Worm (Caenorhabditis elegans) whole organism, young adult: ENCODE results near the gene K12G11.6.

Source experiments
- B0019.2 ChIP-seq: fragments of 200-800 bp; sonication (Bioruptor generic); conservative IDR thresholded peaks from 2 replicates; pipeline ENCODE4 v1.3.6; 2022; ENCODE audit warnings: missing genetic modification reagents, missing genetic modification characterization, missing compliant biosample characterization
- B0336.3 ChIP-seq: fragments of 200-800 bp; sonication (Bioruptor generic); IDR thresholded peaks from 2 replicates; pipeline ENCODE4 v1.3.6; 2022; ENCODE audit warnings: missing genetic modification characterization, missing compliant biosample characterization
- C17E4.6 ChIP-seq: fragments of 200-800 bp; sonication (Bioruptor generic); IDR thresholded peaks from 2 replicates; pipeline ENCODE4 v1.3.6; 2022; ENCODE audit warnings: missing genetic modification reagents, missing genetic modification characterization, missing compliant biosample characterization
- F23B12.7 ChIP-seq: sonication (generic microtip); optimal IDR thresholded peaks from 2 replicates; lab custom pipeline; 2017; ENCODE audit warnings: missing genetic modification characterization, mild to moderate bottlenecking, missing compliant biosample characterization, antibody characterized with exemption, moderate library complexity; ENCODE audit not compliant: insufficient read depth
- F33H1.4 ChIP-seq: fragments of 200-800 bp; sonication (Bioruptor generic); IDR thresholded peaks from 2 replicates; pipeline ENCODE4 v1.3.6; 2022; ENCODE audit warnings: missing genetic modification reagents, missing genetic modification characterization, missing compliant biosample characterization
- T07F8.4 ChIP-seq: sonication (generic microtip); optimal IDR thresholded peaks from 2 replicates; lab custom pipeline; 2016; ENCODE audit warnings: mild to moderate bottlenecking, missing genetic modification characterization, moderate library complexity, missing compliant biosample characterization
- Y53G8AR.9 ChIP-seq: fragments of 200-800 bp; sonication (Bioruptor generic); conservative IDR thresholded peaks from 2 replicates; pipeline ENCODE4 v1.3.6; 2022; ENCODE audit warnings: missing genetic modification reagents, missing genetic modification characterization, missing compliant biosample characterization
- Y67H2A.10 ChIP-seq: fragments of 200-800 bp; sonication (Bioruptor generic); conservative IDR thresholded peaks from 2 replicates; pipeline ENCODE4 v1.3.6; 2022; ENCODE audit warnings: missing genetic modification reagents, missing genetic modification characterization, missing compliant biosample characterization
- Y79H2A.3 ChIP-seq: fragments of 200-800 bp; sonication (Bioruptor generic); conservative IDR thresholded peaks from 2 replicates; pipeline ENCODE4 v1.3.6; 2022; ENCODE audit warnings: missing genetic modification reagents, missing genetic modification characterization, missing compliant biosample characterization
- attf-5 ChIP-seq: fragments of 200-800 bp; sonication (Bioruptor generic); optimal IDR thresholded peaks from 2 replicates; lab custom pipeline; 2018; ENCODE audit warnings: mild to moderate bottlenecking, missing genetic modification characterization, missing compliant biosample characterization
- ccch-3 ChIP-seq: fragments of 200-800 bp; sonication (Bioruptor generic); optimal IDR thresholded peaks from 2 replicates; lab custom pipeline; 2018; ENCODE audit warnings: mild to moderate bottlenecking, missing genetic modification characterization, missing compliant biosample characterization
- cebp-1 ChIP-seq, 2 experiments: fragments of 200-800 bp in 1 of 2; sonication (Bioruptor generic) in 1 of 2; sonication (generic microtip) in 1 of 2; IDR thresholded peaks in 1 of 2; optimal IDR thresholded peaks in 1 of 2; 2 replicates each; pipeline versions ENCODE4 v1.3.6 to Lab custom; 2017 to 2022; ENCODE audit warnings: missing compliant biosample characterization in 2 of 2, missing genetic modification characterization in 2 of 2, mild to moderate bottlenecking in 1 of 2, missing genetic modification reagents in 1 of 2, moderate library complexity in 1 of 2
- ceh-58 ChIP-seq: fragments of 200-800 bp; sonication (Bioruptor generic); IDR thresholded peaks from 2 replicates; pipeline ENCODE4 v1.3.6; 2022; ENCODE audit warnings: missing genetic modification characterization, missing compliant biosample characterization
- dpl-1 ChIP-seq: fragments of 150-350 bp; optimal IDR thresholded peaks from 2 replicates; lab custom pipeline; 2014; ENCODE audit warnings: missing biosample characterization, missing genetic modification reagents, missing genetic modification characterization
- efl-1 ChIP-seq: fragments of 150-350 bp; optimal IDR thresholded peaks from 2 replicates; lab custom pipeline; 2014; ENCODE audit warnings: missing biosample characterization, missing genetic modification reagents, missing genetic modification characterization
- ets-4 ChIP-seq: fragments of 200-800 bp; sonication (Bioruptor generic); optimal IDR thresholded peaks from 2 replicates; lab custom pipeline; 2018; ENCODE audit warnings: mild to moderate bottlenecking, missing genetic modification characterization, missing compliant biosample characterization
- hlh-12 ChIP-seq: sonication (generic microtip); optimal IDR thresholded peaks from 2 replicates; lab custom pipeline; 2016; ENCODE audit warnings: missing genetic modification characterization, missing compliant biosample characterization
- hmg-1.2 ChIP-seq: fragments of 200-800 bp; sonication (Bioruptor generic); IDR thresholded peaks from 2 replicates; pipeline ENCODE4 v1.3.6; 2022; ENCODE audit warnings: missing genetic modification reagents, missing genetic modification characterization, missing compliant biosample characterization
- hmg-20 ChIP-seq: fragments of 200-800 bp; sonication (Bioruptor generic); IDR thresholded peaks from 2 replicates; pipeline ENCODE4 v1.3.6; 2022; ENCODE audit warnings: missing genetic modification reagents, missing genetic modification characterization, missing compliant biosample characterization
- hsf-1 ChIP-seq: fragments of 200-800 bp; sonication (Bioruptor generic); IDR thresholded peaks from 2 replicates; pipeline ENCODE4 v1.3.6; 2022; ENCODE audit warnings: missing genetic modification reagents, missing genetic modification characterization, missing compliant biosample characterization
- lag-1 ChIP-seq: fragments of 200-800 bp; sonication (Bioruptor generic); IDR thresholded peaks from 2 replicates; pipeline ENCODE4 v1.3.6; 2022; ENCODE audit warnings: missing genetic modification reagents, missing genetic modification characterization, missing compliant biosample characterization
- lin-35 ChIP-seq, 3 experiments: fragments of 150-350 bp in 2 of 3; sonication (generic microtip) in 1 of 3; optimal IDR thresholded peaks; 2 replicates each; lab custom pipeline; 2014 to 2018; ENCODE audit warnings: missing biosample characterization in 3 of 3, missing genetic modification characterization in 3 of 3, missing genetic modification reagents in 3 of 3
- lin-54 ChIP-seq: fragments of 200-800 bp; sonication (Bioruptor generic); optimal IDR thresholded peaks from 2 replicates; lab custom pipeline; 2018; ENCODE audit warnings: mild to moderate bottlenecking, missing genetic modification characterization, missing compliant biosample characterization
- lir-1 ChIP-seq: fragments of 200-800 bp; sonication (Bioruptor generic); conservative IDR thresholded peaks from 2 replicates; pipeline ENCODE4 v1.3.6; 2022; ENCODE audit warnings: missing genetic modification reagents, missing genetic modification characterization, missing compliant biosample characterization
- madf-3 ChIP-seq: fragments of 200-800 bp; sonication (Bioruptor generic); IDR thresholded peaks from 2 replicates; pipeline ENCODE4 v1.3.6; 2022; ENCODE audit warnings: missing genetic modification reagents, missing genetic modification characterization, missing compliant biosample characterization
- madf-6 ChIP-seq: fragments of 200-800 bp; sonication (Bioruptor generic); IDR thresholded peaks from 2 replicates; pipeline ENCODE4 v1.3.6; 2022; ENCODE audit warnings: missing genetic modification reagents, missing genetic modification characterization, missing compliant biosample characterization
- madf-8 ChIP-seq: fragments of 200-800 bp; sonication (Bioruptor generic); conservative IDR thresholded peaks from 2 replicates; pipeline ENCODE4 v1.3.6; 2022; ENCODE audit warnings: missing genetic modification reagents, missing genetic modification characterization, missing compliant biosample characterization
- nfya-2 ChIP-seq: fragments of 200-800 bp; sonication (Bioruptor generic); IDR thresholded peaks from 2 replicates; pipeline ENCODE4 v1.3.6; 2022; ENCODE audit warnings: missing genetic modification reagents, missing genetic modification characterization, missing compliant biosample characterization
- nhr-27 ChIP-seq: fragments of 200-800 bp; sonication (Bioruptor generic); optimal IDR thresholded peaks from 2 replicates; lab custom pipeline; 2018; ENCODE audit warnings: mild to moderate bottlenecking, missing genetic modification characterization, moderate library complexity, missing compliant biosample characterization
- nhr-80 ChIP-seq: sonication (generic microtip); optimal IDR thresholded peaks from 2 replicates; lab custom pipeline; 2016; ENCODE audit warnings: missing genetic modification characterization, missing compliant biosample characterization
- rcor-1 ChIP-seq: fragments of 200-800 bp; sonication (Bioruptor generic); IDR thresholded peaks from 2 replicates; pipeline ENCODE4 v1.3.6; 2022; ENCODE audit warnings: missing genetic modification reagents, missing genetic modification characterization, missing compliant biosample characterization
- snpc-3.4 ChIP-seq: sonication (generic microtip); optimal IDR thresholded peaks from 2 replicates; lab custom pipeline; 2017; ENCODE audit warnings: missing genetic modification characterization, mild to moderate bottlenecking, missing compliant biosample characterization, antibody characterized with exemption, moderate library complexity, missing genotype, missing genetic modification reagents
- somi-1 ChIP-seq: fragments of 200-800 bp; sonication (Bioruptor generic); optimal IDR thresholded peaks from 2 replicates; lab custom pipeline; 2018; ENCODE audit warnings: mild to moderate bottlenecking, missing genetic modification characterization, missing compliant biosample characterization
- tlf-1 ChIP-seq: fragments of 200-800 bp; sonication (Bioruptor generic); optimal IDR thresholded peaks from 2 replicates; lab custom pipeline; 2018; ENCODE audit warnings: mild to moderate bottlenecking, missing genetic modification characterization, missing compliant biosample characterization
- unc-130 ChIP-seq: sonication (generic microtip); optimal IDR thresholded peaks from 2 replicates; lab custom pipeline; 2016; ENCODE audit warnings: missing genetic modification reagents, missing genetic modification characterization, missing compliant biosample characterization
- xnd-1 ChIP-seq: sonication (generic microtip); optimal IDR thresholded peaks from 2 replicates; lab custom pipeline; 2016; ENCODE audit warnings: missing genotype, missing genetic modification reagents, missing genetic modification characterization, missing compliant biosample characterization
- zim-3 ChIP-seq: sonication (generic microtip); optimal IDR thresholded peaks from 2 replicates; lab custom pipeline; 2017; ENCODE audit warnings: mild to moderate bottlenecking, missing genetic modification characterization, moderate library complexity, missing compliant biosample characterization
- ztf-28 ChIP-seq: fragments of 200-800 bp; sonication (Bioruptor generic); IDR thresholded peaks from 2 replicates; pipeline ENCODE4 v1.3.6; 2022; ENCODE audit warnings: missing genetic modification reagents, missing genetic modification characterization, missing compliant biosample characterization

K12G11.6 gene

DNA sequence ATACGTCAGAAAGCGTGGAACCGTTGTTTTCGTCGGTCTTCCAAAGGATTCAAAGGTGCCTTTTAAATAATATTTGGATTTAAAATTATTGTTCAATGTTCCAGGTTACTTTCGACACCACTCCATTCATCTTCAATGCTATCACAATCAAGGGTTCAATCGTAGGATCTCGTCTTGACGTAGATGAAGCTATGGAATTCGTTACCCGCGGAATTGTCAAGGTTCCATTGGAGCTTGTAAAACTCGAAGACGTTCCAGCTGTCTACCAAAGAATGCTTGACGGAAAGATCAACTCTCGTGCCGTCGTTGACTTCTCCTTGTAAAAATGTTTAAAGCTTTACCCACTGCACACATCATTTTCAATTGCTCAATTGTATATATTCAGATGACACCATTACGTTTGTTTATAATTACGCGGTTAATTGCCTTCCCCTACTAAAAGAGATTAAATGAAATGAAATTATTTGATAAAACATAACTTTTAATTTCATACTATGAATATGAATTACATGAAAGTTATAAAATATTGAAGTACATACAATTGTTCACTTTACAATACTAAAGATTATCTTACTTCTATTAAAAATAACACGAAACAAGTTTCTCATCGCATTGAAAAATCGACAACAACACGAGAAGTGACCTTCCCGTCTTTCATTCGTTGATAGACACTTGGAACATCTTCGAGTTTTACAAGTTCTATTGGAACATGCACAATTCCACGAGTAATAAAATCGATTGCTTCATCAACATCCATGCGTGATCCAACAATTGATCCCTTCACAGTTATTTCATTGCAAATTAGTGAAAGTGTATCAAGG is 4.8 kb upstream of the K12G11.6 start (continued):
- TF ChIP-seq efl-1 (GFP tag; lab: Kevin White, UChicago) (no peak), lag-1 (no peak), nfya-2 (GFP tag; lab: Robert Waterston, UW) (no peak), nhr-27 (tag; lab: Kevin White, UChicago) (no peak), ztf-28 (GFP tag; lab: Robert Waterston, UW) (no peak), Y53G8AR.9 (GFP tag; lab: Robert Waterston, UW) (peak; percentile 45; the same call in 1 of the 2 replicates), madf-3 (GFP tag; lab: Robert Waterston, UW) (0 out of 2 replicates have a peak, but pooled peaks have one; percentile 55), cebp-1 (GFP tag; IDR thresholded peaks at IDR 0.05; lab: Robert Waterston, UW) (no peak), cebp-1 (tag; optimal IDR thresholded peaks at IDR 0.05; lab: Kevin White, UChicago) (peak; percentile 40), T07F8.4 (tag; lab: Kevin White, UChicago) (no peak), somi-1 (GFP tag; lab: Kevin White, UChicago) (peak; percentile 6), B0019.2 (GFP tag; lab: Robert Waterston, UW) (no peak), ceh-58 (GFP tag; lab: Robert Waterston, UW) (no peak), C17E4.6 (GFP tag; lab: Robert Waterston, UW) (no peak), rcor-1 (GFP tag; lab: Robert Waterston, UW) (no peak), Y67H2A.10 (GFP tag; lab: Robert Waterston, UW) (no peak)
- TF ChIP-seq, all 124 proteins: peak for 14

DNA sequence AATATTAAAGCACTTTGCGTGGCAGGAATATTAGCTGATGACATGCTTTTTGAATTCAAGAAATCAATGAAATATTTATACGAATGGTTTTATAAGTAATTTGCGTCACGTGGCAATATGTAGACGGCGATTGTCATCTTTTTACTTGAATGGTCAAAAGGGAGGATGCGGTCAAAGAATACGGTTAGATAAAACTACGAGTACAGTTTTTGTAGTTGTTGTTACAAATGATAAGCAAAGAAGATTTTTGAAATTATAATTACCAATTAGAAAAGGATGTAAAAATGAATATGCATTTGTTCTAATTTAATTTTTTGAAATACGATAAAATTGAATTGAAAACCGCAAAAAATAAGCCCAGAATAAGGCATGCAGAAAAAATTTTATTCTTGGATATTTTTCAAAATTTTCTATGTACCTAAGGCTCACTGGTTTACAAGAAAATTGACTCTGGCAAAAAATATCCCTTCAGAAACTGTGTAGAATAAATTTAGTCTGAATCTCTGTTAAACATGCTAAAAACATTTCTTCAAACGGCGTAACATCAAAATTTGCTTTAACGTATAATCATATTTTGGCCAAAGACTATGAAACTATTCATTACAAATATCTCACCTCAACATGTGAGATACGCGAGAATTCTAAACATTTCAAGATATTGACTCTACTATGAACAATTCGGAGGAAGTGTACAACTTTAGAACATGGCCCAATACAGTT is 2.8 kb upstream of the K12G11.6 start, which contains the start of the genes sodh-2 and srx-76:
sodh-2 (minus strand) TSS at position 101 of the 720 bp plus-strand sequence.
srx-76 (plus strand) TSS at position 670 of the 720 bp plus-strand sequence.
- TF ChIP-seq Y79H2A.3 (GFP tag; lab: Robert Waterston, UW) = no peak
- TF ChIP-seq attf-5 (GFP tag; lab: Kevin White, UChicago) = no peak

DNA sequence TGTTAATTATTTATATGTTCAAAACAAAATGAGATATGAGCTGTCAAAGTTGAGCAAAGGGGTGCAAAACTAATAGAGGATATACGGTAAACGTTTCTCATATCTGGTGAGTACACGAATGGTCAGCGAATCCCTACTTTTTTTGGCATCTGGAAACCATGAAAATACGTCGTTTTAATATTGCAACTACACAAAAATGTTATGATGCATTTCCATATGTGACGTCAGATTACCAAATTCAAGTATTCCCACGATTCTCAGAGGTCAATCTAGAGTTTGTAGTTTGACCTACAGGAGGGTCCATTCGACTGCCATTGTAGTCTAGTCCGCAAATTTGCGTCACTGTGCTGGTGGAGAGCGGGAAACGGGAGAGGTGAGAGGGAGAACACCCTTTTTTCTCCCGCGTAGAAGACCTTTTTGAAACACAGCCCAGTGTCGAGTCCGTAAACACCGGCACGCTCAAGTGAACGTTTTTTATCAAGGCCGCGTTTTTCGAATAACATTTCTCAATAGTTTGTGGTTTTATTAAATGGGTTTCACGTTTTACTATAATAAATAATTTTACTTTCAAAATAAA is 2.3 kb downstream of the K12G11.6 start:
- TF ChIP-seq Y79H2A.3 (GFP tag; lab: Robert Waterston, UW) (no peak), somi-1 (GFP tag; lab: Kevin White, UChicago) (no peak), ccch-3 (GFP tag; lab: Kevin White, UChicago) (no peak), B0019.2 (GFP tag; lab: Robert Waterston, UW) (no peak), hlh-12 (tag; lab: Kevin White, UChicago) (no peak), lin-35 (GFP tag; optimal IDR thresholded peaks at IDR 0.05; lab: Kevin White, UChicago) (peak in 1 of 3 experiments; percentile 32), hsf-1 (peak; percentile 62; the same call in 1 of the 2 replicates), hmg-1.2 (GFP tag; lab: Robert Waterston, UW) (peak; percentile 40), B0336.3 (GFP tag; lab: Robert Waterston, UW) (peak; percentile 43; the same call in 1 of the 2 replicates), cebp-1 (GFP tag; IDR thresholded peaks at IDR 0.05; lab: Robert Waterston, UW) (no peak), cebp-1 (tag; optimal IDR thresholded peaks at IDR 0.05; lab: Kevin White, UChicago) (peak; percentile 45), F33H1.4 (GFP tag; lab: Robert Waterston, UW) (no peak), unc-130 (no peak), Y53G8AR.9 (GFP tag; lab: Robert Waterston, UW) (no peak), lir-1 (no peak), madf-3 (GFP tag; lab: Robert Waterston, UW) (0 out of 2 replicates have a peak, but pooled peaks have one; percentile 62), zim-3 (tag; lab: Kevin White, UChicago) (no peak), madf-6 (GFP tag; lab: Robert Waterston, UW) (peak; percentile 88), F23B12.7 (tag; lab: Kevin White, UChicago) (no peak), lag-1 (no peak), efl-1 (GFP tag; lab: Kevin White, UChicago) (peak; percentile 91), nhr-80 (peak; percentile 62), xnd-1 (tag; lab: Kevin White, UChicago) (peak; percentile 53), ets-4 (GFP tag; lab: Kevin White, UChicago) (no peak), lin-54 (GFP tag; lab: Kevin White, UChicago) (peak; percentile 64), tlf-1 (GFP tag; lab: Kevin White, UChicago) (no peak), ztf-28 (GFP tag; lab: Robert Waterston, UW) (0 out of 2 replicates have a peak, but pooled peaks have one; percentile 39), dpl-1 (GFP tag; lab: Kevin White, UChicago) (peak; percentile 52), hmg-20 (GFP tag; lab: Robert Waterston, UW) (no peak), madf-8 (GFP tag; lab: Robert Waterston, UW) (peak; percentile 76), snpc-3.4 (peak; percentile 36)
